Worm (Caenorhabditis elegans): ENCODE measurements around the gene F32B6.4.

DNA sequence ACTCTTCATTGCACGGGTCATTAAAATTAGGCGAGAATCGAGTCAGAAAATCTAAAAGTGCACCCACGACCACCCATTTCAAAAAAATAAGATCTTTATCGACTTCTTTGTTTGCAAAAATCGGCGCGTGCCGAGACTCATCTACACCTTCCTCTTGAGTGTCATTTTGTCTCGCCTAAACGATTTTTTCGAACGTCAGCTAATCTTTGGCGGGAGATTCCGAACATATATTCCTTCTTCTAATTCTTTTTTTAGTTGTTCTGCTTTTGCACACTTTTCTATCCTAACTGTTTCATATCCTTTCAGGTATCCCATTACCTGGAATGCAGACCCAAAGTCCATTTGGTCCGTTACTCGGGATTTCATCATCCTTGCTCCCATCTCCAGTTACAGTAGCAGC is 24.4 kb upstream of the F32B6.4 start, which contains the start of gene bed-3:
- no peak for TF ChIP-seq nhr-11 (tag; optimal IDR thresholded peaks at IDR 0.05)
- TF ChIP-seq lin-11 (tag; optimal IDR thresholded peaks at IDR 0.05), result no peak
- TF ChIP-seq nhr-25 (tag; optimal IDR thresholded peaks at IDR 0.05), result no peak
- TF ChIP-seq lsy-2 (tag; optimal IDR thresholded peaks at IDR 0.05), result no peak
- TF ChIP-seq ama-1 (optimal IDR thresholded peaks at IDR 0.05), result no peak
- no peak for TF ChIP-seq dmd-4 (tag; optimal IDR thresholded peaks at IDR 0.05)
- TF ChIP-seq unc-39 (tag; optimal IDR thresholded peaks at IDR 0.05), result no peak
- TF ChIP-seq nhr-237 (tag; optimal IDR thresholded peaks at IDR 0.05), result no peak
- no peak for TF ChIP-seq elt-3 (tag; optimal IDR thresholded peaks at IDR 0.05)
- TF ChIP-seq ztf-1 (GFP tag; conservative IDR thresholded peaks at IDR 0.05), result no peak
